Worm (Caenorhabditis elegans) whole organism, L4 larva: Measurements from ENCODE around the gene spig-1.

ENCODE experiments used
- R02D3.7 ChIP-seq: fragments of 150-350 bp; sonication (generic microtip); optimal IDR thresholded peaks from 3 replicates; lab custom pipeline; 2014; ENCODE audit warnings: missing biosample characterization, missing genetic modification characterization
- T26A8.4 ChIP-seq: fragments of 200-800 bp; sonication (Bioruptor generic); IDR thresholded peaks from 2 replicates; pipeline ENCODE4 v1.3.6; 2022; ENCODE audit warnings: missing genetic modification characterization, missing compliant biosample characterization
- ceh-82 ChIP-seq: sonication (generic microtip); optimal IDR thresholded peaks from 2 replicates; lab custom pipeline; 2017; ENCODE audit warnings: missing biosample characterization, missing genetic modification characterization
- ces-1 ChIP-seq: fragments of 150-350 bp; sonication (generic microtip); optimal IDR thresholded peaks from 4 replicates; lab custom pipeline; 2014; ENCODE audit warnings: missing biosample characterization, missing genetic modification reagents, missing genetic modification characterization
- fos-1 ChIP-seq: fragments of 150-350 bp; optimal IDR thresholded peaks from 2 replicates; lab custom pipeline; 2014; ENCODE audit warnings: missing biosample characterization, missing genetic modification characterization
- lin-38 ChIP-seq: fragments of 200-800 bp; sonication (Bioruptor generic); IDR thresholded peaks from 2 replicates; pipeline ENCODE4 v1.3.6; 2022; ENCODE audit warnings: missing genetic modification reagents, missing genetic modification characterization, missing compliant biosample characterization
- mdt-29 ChIP-seq: fragments of 200-800 bp; sonication (Bioruptor generic); IDR thresholded peaks from 2 replicates; pipeline ENCODE4 v1.3.6; 2022; ENCODE audit warnings: missing genetic modification reagents, missing genetic modification characterization, missing compliant biosample characterization
- mxl-3 ChIP-seq: fragments of 200-800 bp; sonication (Bioruptor generic); optimal IDR thresholded peaks from 2 replicates; lab custom pipeline; 2018; ENCODE audit warnings: mild to moderate bottlenecking, missing genetic modification characterization, missing compliant biosample characterization
- nhr-11 ChIP-seq: fragments of 150-350 bp; optimal IDR thresholded peaks from 2 replicates; lab custom pipeline; 2014; ENCODE audit warnings: missing biosample characterization, missing genetic modification characterization
- nhr-77 ChIP-seq: fragments of 150-350 bp; optimal IDR thresholded peaks from 2 replicates; lab custom pipeline; 2014; ENCODE audit warnings: missing biosample characterization, missing genetic modification characterization
- unc-130 ChIP-seq: sonication (generic microtip); optimal IDR thresholded peaks from 2 replicates; lab custom pipeline; 2016; ENCODE audit warnings: missing genetic modification reagents, missing genetic modification characterization, missing compliant biosample characterization
- unc-39 ChIP-seq: sonication (generic microtip); optimal IDR thresholded peaks from 2 replicates; lab custom pipeline; 2017; ENCODE audit warnings: missing biosample characterization, missing genetic modification characterization
- ztf-11 ChIP-seq: fragments of 150-350 bp; optimal IDR thresholded peaks from 2 replicates; lab custom pipeline; 2014; ENCODE audit warnings: missing biosample characterization, missing genetic modification characterization

- TF ChIP-seq unc-39 (tag; lab: Kevin White, UChicago) = no peak
- TF ChIP-seq ztf-11 (tag; lab: Kevin White, UChicago) = no peak
- TF ChIP-seq nhr-77 (tag; lab: Kevin White, UChicago) = no peak
- TF ChIP-seq R02D3.7 (tag; lab: Kevin White, UChicago) = no peak
- TF ChIP-seq T26A8.4 (GFP tag; lab: Robert Waterston, UW) = no peak
- no peak for TF ChIP-seq unc-130 (GFP tag; lab: Kevin White, UChicago)
- TF ChIP-seq ceh-82 = no peak
- TF ChIP-seq fos-1 (tag; lab: Kevin White, UChicago) = no peak
- no peak for TF ChIP-seq mxl-3 (GFP tag; lab: Kevin White, UChicago)
- no peak for TF ChIP-seq mdt-29 (GFP tag; lab: Robert Waterston, UW)
- TF ChIP-seq lin-38 (GFP tag; lab: Robert Waterston, UW) = no peak
- TF ChIP-seq nhr-11 (tag; lab: Kevin White, UChicago) = no peak
- TF ChIP-seq ces-1 (GFP tag; lab: Kevin White, UChicago) = no peak
Observed at ce11 chrV:7036475-7036874, 15.0 kb upstream of the spig-1 start, which contains the start of gene twk-11.
